Worm (Caenorhabditis elegans): ENCODE results near the gene nlp-63.

DNA sequence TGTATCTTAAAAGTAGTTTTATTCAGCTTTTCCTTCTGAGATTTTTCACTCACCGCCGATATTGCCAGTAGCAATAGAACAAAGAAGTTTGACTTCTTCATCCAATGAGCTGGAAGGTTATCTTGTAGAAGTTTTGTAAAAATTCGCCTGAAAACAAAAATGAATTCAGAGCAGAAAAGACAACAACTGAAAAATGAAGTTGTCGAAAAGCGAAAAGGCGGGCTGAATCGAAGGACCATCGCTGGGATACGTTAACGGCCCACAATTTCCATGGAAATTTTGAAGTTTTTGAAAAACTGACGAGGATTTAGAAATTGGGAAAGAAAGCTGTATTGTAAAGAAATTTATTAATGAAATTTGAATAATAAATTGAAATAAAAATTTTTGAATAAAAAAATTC is 33.5 kb upstream of the nlp-63 start, which contains the start of gene lov-1:
- TF ChIP-seq K02D7.2 (tag; optimal IDR thresholded peaks at IDR 0.05) = no peak
- TF ChIP-seq C38D4.7 (GFP tag; optimal IDR thresholded peaks at IDR 0.05) = no peak
- TF ChIP-seq pqm-1 (tag; optimal IDR thresholded peaks at IDR 0.05) = no peak
- TF ChIP-seq F13H6.1 (tag; optimal IDR thresholded peaks at IDR 0.05) = no peak
- no peak for TF ChIP-seq ama-1 (optimal IDR thresholded peaks at IDR 0.05)
- no peak for TF ChIP-seq ceh-31 (tag; optimal IDR thresholded peaks at IDR 0.05)
- no peak for TF ChIP-seq hlh-13 (GFP tag; optimal IDR thresholded peaks at IDR 0.05)
